Worm (Caenorhabditis elegans) whole organism, late embryonic: ENCODE measurements around the gene Y116A8B.1.

Source experiments
- nhr-11 ChIP-seq: fragments of 150-350 bp; optimal IDR thresholded peaks from 2 replicates; lab custom pipeline; 2014; ENCODE audit warnings: missing biosample characterization, missing genetic modification characterization
- pax-1 ChIP-seq: fragments of 150-350 bp; optimal IDR thresholded peaks from 2 replicates; lab custom pipeline; 2014; ENCODE audit warnings: missing biosample characterization, missing genetic modification characterization
- pqm-1 ChIP-seq: sonication (generic microtip); optimal IDR thresholded peaks from 2 replicates; lab custom pipeline; 2016; ENCODE audit warnings: missing genetic modification characterization, missing compliant biosample characterization
- sox-4 ChIP-seq: sonication (generic microtip); optimal IDR thresholded peaks from 2 replicates; lab custom pipeline; 2017; ENCODE audit warnings: mild to moderate bottlenecking, missing genetic modification characterization, inconsistent platforms, missing compliant biosample characterization
- unc-55 ChIP-seq: sonication (generic microtip); optimal IDR thresholded peaks from 2 replicates; lab custom pipeline; 2017; ENCODE audit warnings: missing biosample characterization, missing genetic modification reagents, missing genetic modification characterization

DNA sequence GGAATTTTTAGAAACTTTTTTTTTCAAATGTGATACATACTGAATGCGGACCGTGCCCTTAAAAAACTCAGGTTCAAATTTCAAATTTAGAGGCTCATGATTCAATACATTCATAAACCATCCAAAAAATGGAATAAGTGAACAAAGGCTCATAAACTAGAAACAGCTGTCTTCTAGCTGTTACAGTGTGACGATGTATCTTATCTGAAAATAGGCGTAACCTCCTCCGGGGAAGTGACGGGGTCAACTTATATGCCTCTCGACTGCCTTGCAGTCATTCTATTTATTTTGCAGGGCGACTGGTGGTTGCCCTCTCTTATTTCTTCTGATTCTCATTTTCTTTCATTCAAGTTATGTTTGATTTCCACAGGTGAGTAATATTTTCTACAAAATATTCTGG is at the start of gene Y116A8B.1:
- TF ChIP-seq nhr-11 (tag; lab: Kevin White, UChicago), result no peak
- no peak for TF ChIP-seq pqm-1
- TF ChIP-seq pax-1 (tag; lab: Kevin White, UChicago), result no peak
- no peak for TF ChIP-seq sox-4 (tag; lab: Kevin White, UChicago)
- no peak for TF ChIP-seq unc-55 (GFP tag; lab: Kevin White, UChicago)
